Fruit fly (Drosophila melanogaster) whole organism, embryonic: ENCODE results near the gene CG12081.

ENCODE experiments used
- Adf1 ChIP-seq: fragments of 200-800 bp; sonication (Bioruptor generic); IDR thresholded peaks from 2 replicates; pipeline ENCODE4 v1.3.6; 2022; ENCODE audit warnings: missing biosample characterization, missing genetic modification characterization
- CG10431 ChIP-seq: fragments of 200-800 bp; sonication (Bioruptor generic); optimal IDR thresholded peaks from 3 replicates; lab custom pipeline; 2018; ENCODE audit warnings: missing biosample characterization, mild to moderate bottlenecking, missing genetic modification characterization
- CG10462 ChIP-seq: fragments of 200-800 bp; sonication (Bioruptor generic); optimal IDR thresholded peaks from 2 replicates; lab custom pipeline; 2016; ENCODE audit warnings: missing biosample characterization, missing genetic modification characterization
- CG10959 ChIP-seq: fragments of 200-800 bp; sonication (Bioruptor generic); IDR thresholded peaks from 2 replicates; pipeline ENCODE4 v1.3.6; 2022; ENCODE audit warnings: missing biosample characterization, missing genetic modification characterization
- CG11085 ChIP-seq: fragments of 200-800 bp; sonication (Bioruptor generic); IDR thresholded peaks from 2 replicates; pipeline ENCODE4 v1.3.6; 2022; ENCODE audit warnings: missing biosample characterization, missing genetic modification characterization
- CG11723 ChIP-seq: fragments of 200-800 bp; sonication (Bioruptor generic); optimal IDR thresholded peaks from 2 replicates; lab custom pipeline; 2017; ENCODE audit warnings: missing biosample characterization, mild to moderate bottlenecking, missing genetic modification characterization
- CG12391 ChIP-seq: fragments of 200-800 bp; sonication (Bioruptor generic); optimal IDR thresholded peaks from 3 replicates; lab custom pipeline; 2018; ENCODE audit warnings: missing biosample characterization, mild to moderate bottlenecking, missing genetic modification characterization, moderate library complexity
- CG12769 ChIP-seq: fragments of 200-800 bp; sonication (Bioruptor generic); optimal IDR thresholded peaks from 2 replicates; lab custom pipeline; 2019; ENCODE audit warnings: missing biosample characterization, mild to moderate bottlenecking, missing genetic modification characterization, moderate library complexity
- CG13775 ChIP-seq: fragments of 200-800 bp; sonication (Bioruptor generic); optimal IDR thresholded peaks from 3 replicates; lab custom pipeline; 2017; ENCODE audit warnings: missing biosample characterization, mild to moderate bottlenecking, missing genetic modification characterization
- CG13894 ChIP-seq: fragments of 200-800 bp; sonication (Bioruptor generic); optimal IDR thresholded peaks from 3 replicates; lab custom pipeline; 2018; ENCODE audit warnings: missing biosample characterization, mild to moderate bottlenecking, missing genetic modification characterization, moderate library complexity
- CG1832 ChIP-seq: fragments of 200-800 bp; sonication (Bioruptor generic); optimal IDR thresholded peaks from 2 replicates; lab custom pipeline; 2017; ENCODE audit warnings: missing biosample characterization, mild to moderate bottlenecking, missing genetic modification characterization, inconsistent platforms
- CG2678 ChIP-seq: fragments of 200-800 bp; sonication (Bioruptor generic); optimal IDR thresholded peaks from 3 replicates; lab custom pipeline; 2019; ENCODE audit warnings: missing biosample characterization, mild to moderate bottlenecking, missing genetic modification characterization, moderate library complexity
- CG32767 ChIP-seq: fragments of 200-800 bp; sonication (Bioruptor generic); IDR thresholded peaks from 2 replicates; pipeline ENCODE4 v1.3.6; 2022; ENCODE audit warnings: missing biosample characterization, missing genetic modification characterization
- CG4328 ChIP-seq: fragments of 200-800 bp; sonication (Bioruptor generic); optimal IDR thresholded peaks from 3 replicates; lab custom pipeline; 2017; ENCODE audit warnings: missing biosample characterization, missing genetic modification reagents, missing genetic modification characterization
- CG4820 ChIP-seq: fragments of 200-800 bp; sonication (Bioruptor generic); optimal IDR thresholded peaks from 3 replicates; lab custom pipeline; 2016; ENCODE audit warnings: missing biosample characterization, missing genetic modification characterization
- CG5245 ChIP-seq: fragments of 200-800 bp; sonication (Bioruptor generic); optimal IDR thresholded peaks from 3 replicates; lab custom pipeline; 2016; ENCODE audit warnings: missing biosample characterization, missing genetic modification characterization
- CG5953 ChIP-seq: fragments of 200-800 bp; sonication (Bioruptor generic); IDR thresholded peaks from 2 replicates; pipeline ENCODE4 v1.3.6; 2022; ENCODE audit warnings: missing biosample characterization, missing genetic modification characterization
- CG6854 ChIP-seq: fragments of 200-800 bp; sonication (Bioruptor generic); optimal IDR thresholded peaks from 3 replicates; lab custom pipeline; 2017; ENCODE audit warnings: missing biosample characterization, mild to moderate bottlenecking, missing genetic modification characterization
- CG9727 ChIP-seq: fragments of 200-800 bp; sonication (Bioruptor generic); optimal IDR thresholded peaks from 3 replicates; lab custom pipeline; 2017; ENCODE audit warnings: missing biosample characterization, mild to moderate bottlenecking, missing genetic modification characterization
- Dfd ChIP-seq, 2 experiments: fragments of >200 bp; optimal IDR thresholded peaks; 2 replicates each; lab custom pipeline; 2017; ENCODE audit warnings: missing biosample characterization in 2 of 2, missing genetic modification characterization in 2 of 2
- E2f2 ChIP-seq: fragments of 200-800 bp; sonication (Bioruptor generic); IDR thresholded peaks from 2 replicates; pipeline ENCODE4 v1.3.6; 2022; ENCODE audit warnings: missing biosample characterization, missing genetic modification characterization
- Hr51 ChIP-seq, 2 experiments: fragments of 200-800 bp; sonication (Bioruptor generic); optimal IDR thresholded peaks; 2 replicates in 1 of 2; 3 replicates in 1 of 2; lab custom pipeline; 2016 to 2018; ENCODE audit warnings: missing biosample characterization in 2 of 2, missing genetic modification characterization in 2 of 2, mild to moderate bottlenecking in 1 of 2, moderate library complexity in 1 of 2
- Hr78 ChIP-seq, 2 experiments: fragments of 200-800 bp in 1 of 2; fragments of >200 bp in 1 of 2; sonication (Bioruptor generic) in 1 of 2; optimal IDR thresholded peaks; 2 replicates each; lab custom pipeline; 2017 to 2019; ENCODE audit warnings: missing biosample characterization in 2 of 2, missing genetic modification characterization in 2 of 2, mild to moderate bottlenecking in 1 of 2, moderate library complexity in 1 of 2
- Jarid2 ChIP-seq: fragments of 200-800 bp; sonication (Bioruptor generic); optimal IDR thresholded peaks from 3 replicates; lab custom pipeline; 2017; ENCODE audit warnings: mild to moderate bottlenecking, missing biosample characterization, missing genetic modification reagents, missing genetic modification characterization
- MESR4 ChIP-seq: fragments of 200-800 bp; sonication (Bioruptor generic); optimal IDR thresholded peaks from 2 replicates; lab custom pipeline; 2018; ENCODE audit warnings: missing biosample characterization, mild to moderate bottlenecking, missing genetic modification characterization, moderate library complexity
- Max ChIP-seq: fragments of 200-800 bp; sonication (Bioruptor generic); optimal IDR thresholded peaks from 2 replicates; lab custom pipeline; 2016; ENCODE audit warnings: missing biosample characterization, mild to moderate bottlenecking, missing genetic modification characterization
- Myb ChIP-seq: fragments of 200-800 bp; sonication (Bioruptor generic); optimal IDR thresholded peaks from 2 replicates; lab custom pipeline; 2016; ENCODE audit warnings: missing biosample characterization, missing genetic modification characterization
- Nf-YC ChIP-seq: fragments of 200-800 bp; optimal IDR thresholded peaks from 3 replicates; lab custom pipeline; 2019; ENCODE audit warnings: missing biosample characterization, mild to moderate bottlenecking, missing genetic modification characterization, moderate library complexity
- Sin3A ChIP-seq: fragments of >200 bp; optimal IDR thresholded peaks from 2 replicates; lab custom pipeline; 2018
- Sox100B ChIP-seq: fragments of 200-800 bp; sonication (Bioruptor generic); optimal IDR thresholded peaks from 3 replicates; lab custom pipeline; 2018; ENCODE audit warnings: missing biosample characterization, mild to moderate bottlenecking, missing genetic modification characterization
- Ssrp ChIP-seq: fragments of 200-800 bp; sonication (Bioruptor generic); optimal IDR thresholded peaks from 2 replicates; lab custom pipeline; 2018; ENCODE audit warnings: missing biosample characterization, mild to moderate bottlenecking, missing genetic modification characterization, moderate library complexity
- ac ChIP-seq: fragments of 200-800 bp; sonication (Bioruptor generic); optimal IDR thresholded peaks from 3 replicates; lab custom pipeline; 2017; ENCODE audit warnings: missing biosample characterization, mild to moderate bottlenecking, missing genetic modification characterization
- amos ChIP-seq: fragments of 200-800 bp; sonication (Bioruptor generic); IDR thresholded peaks from 2 replicates; pipeline ENCODE4 v1.3.6; 2022; ENCODE audit warnings: missing biosample characterization, missing genetic modification characterization; ENCODE audit not compliant: partially characterized antibody
- ase ChIP-seq: fragments of 200-800 bp; sonication (Bioruptor generic); IDR thresholded peaks from 3 replicates; pipeline ENCODE4 v1.3.6; 2022; ENCODE audit warnings: missing biosample characterization, missing genetic modification characterization
- cad ChIP-seq: fragments of >200 bp; optimal IDR thresholded peaks from 2 replicates; lab custom pipeline; 2017; ENCODE audit warnings: missing biosample characterization, missing genetic modification characterization
- chinmo ChIP-seq: fragments of 200-800 bp; sonication (Bioruptor generic); IDR thresholded peaks from 4 replicates; pipeline ENCODE4 v1.3.6; 2022; ENCODE audit warnings: missing biosample characterization, missing genetic modification characterization; ENCODE audit not compliant: partially characterized antibody
- chm ChIP-seq: fragments of 200-800 bp; sonication (Bioruptor generic); IDR thresholded peaks from 2 replicates; pipeline ENCODE4 v1.3.6; 2022; ENCODE audit warnings: missing biosample characterization, missing genetic modification characterization
- corto ChIP-seq: fragments of 200-800 bp; sonication (Bioruptor generic); optimal IDR thresholded peaks from 2 replicates; lab custom pipeline; 2016; ENCODE audit warnings: missing biosample characterization, mild to moderate bottlenecking, missing genetic modification characterization, moderate library complexity
- disco-r ChIP-seq: fragments of 200-800 bp; sonication (Bioruptor generic); optimal IDR thresholded peaks from 2 replicates; lab custom pipeline; 2016; ENCODE audit warnings: missing biosample characterization, missing genetic modification characterization
- dysf ChIP-seq: fragments of 200-800 bp; sonication (Bioruptor generic); IDR thresholded peaks from 3 replicates; pipeline ENCODE4 v1.3.6; 2022; ENCODE audit warnings: missing biosample characterization, missing genetic modification characterization
- jing ChIP-seq: fragments of 200-800 bp; sonication (Bioruptor generic); optimal IDR thresholded peaks from 2 replicates; lab custom pipeline; 2018; ENCODE audit warnings: missing biosample characterization, mild to moderate bottlenecking, missing genetic modification characterization
- schlank ChIP-seq: fragments of 200-800 bp; sonication (Bioruptor generic); optimal IDR thresholded peaks from 2 replicates; lab custom pipeline; 2018; ENCODE audit warnings: missing biosample characterization, mild to moderate bottlenecking, missing genetic modification characterization
- sd ChIP-seq: fragments of 200-800 bp; sonication (Bioruptor generic); optimal IDR thresholded peaks from 3 replicates; lab custom pipeline; 2018; ENCODE audit warnings: missing biosample characterization, mild to moderate bottlenecking, missing genetic modification characterization, moderate library complexity
- sob ChIP-seq: fragments of 200-800 bp; sonication (Bioruptor generic); IDR thresholded peaks from 2 replicates; pipeline ENCODE4 v1.3.6; 2022; ENCODE audit warnings: missing biosample characterization, missing genetic modification characterization
- sqz ChIP-seq: fragments of 200-800 bp; sonication (Bioruptor generic); optimal IDR thresholded peaks from 3 replicates; lab custom pipeline; 2018; ENCODE audit warnings: missing biosample characterization, mild to moderate bottlenecking, missing genetic modification characterization
- tgo ChIP-seq: fragments of 200-800 bp; sonication (Bioruptor generic); IDR thresholded peaks from 3 replicates; pipeline ENCODE4 v1.3.6; 2022; ENCODE audit warnings: missing biosample characterization, missing genetic modification characterization
- tio ChIP-seq: fragments of 200-800 bp; sonication (Bioruptor generic); optimal IDR thresholded peaks from 2 replicates; lab custom pipeline; 2017; ENCODE audit warnings: missing biosample characterization, missing genetic modification characterization, inconsistent platforms
- zfh1 ChIP-seq: fragments of 200-800 bp; sonication (Bioruptor generic); IDR thresholded peaks from 3 replicates; pipeline ENCODE4 v1.3.6; 2022; ENCODE audit warnings: missing biosample characterization, missing genetic modification characterization

Gene CG12081

DNA sequence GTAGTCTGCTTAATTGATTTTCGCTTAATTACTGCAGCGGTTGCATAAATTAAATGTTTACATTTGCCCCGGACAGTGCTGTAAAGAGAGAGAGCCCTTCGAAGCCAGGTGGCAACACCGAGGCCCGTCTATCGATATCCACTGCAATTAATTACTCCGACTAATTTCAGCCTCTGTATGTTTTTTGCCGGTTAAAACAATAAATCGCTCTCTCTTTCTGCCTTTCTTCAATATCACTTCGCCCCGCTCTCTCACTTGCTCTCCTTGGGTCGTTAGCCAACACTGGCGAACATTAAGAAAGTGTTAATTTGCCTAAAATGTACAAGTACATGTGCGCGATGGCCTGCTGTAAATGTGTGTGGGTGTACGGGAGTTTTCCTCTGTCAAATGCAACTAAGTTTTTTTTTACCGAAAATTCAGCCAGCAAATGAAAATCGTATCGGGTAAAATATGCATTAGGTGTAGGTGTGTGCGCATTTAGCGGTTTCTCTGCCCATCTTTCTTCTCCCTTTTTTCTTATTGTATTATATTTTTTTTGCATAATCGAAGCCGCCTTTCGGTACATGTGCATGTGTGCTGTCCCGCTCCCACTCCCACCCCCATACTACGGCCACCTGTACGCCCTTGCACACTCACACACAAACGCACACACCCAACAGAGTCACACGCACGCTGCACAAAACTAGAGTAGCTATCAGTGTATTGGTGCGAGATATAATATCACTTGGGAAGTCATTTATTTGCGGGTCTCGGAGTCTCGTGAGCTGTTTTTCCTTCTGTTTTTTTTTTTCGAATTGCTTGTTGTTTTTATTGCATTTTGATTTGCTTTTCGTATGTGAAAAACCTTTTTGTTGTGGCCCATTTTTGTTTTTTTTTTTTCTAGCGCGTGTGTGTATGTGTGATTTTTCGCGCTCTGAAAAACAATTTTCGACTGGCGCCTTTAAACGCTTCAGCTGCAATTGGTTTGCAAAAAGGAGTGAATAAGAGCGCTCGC is 26.9 kb upstream of the CG12081 start (continued):
- TF ChIP-seq CG5953 (no peak), Max (GFP tag; lab: Kevin White, UChicago) (peak; percentile 33), Ssrp (tag; lab: Kevin White, UChicago) (peak; percentile 7), CG32767 (GFP tag; lab: Robert Waterston, UW) (no peak), disco-r (GFP tag; lab: Kevin White, UChicago) (peak; percentile 10), sqz (GFP tag; lab: Kevin White, UChicago) (peak; percentile 24), CG10462 (GFP tag; lab: Kevin White, UChicago) (no peak), CG13775 (GFP tag; lab: Kevin White, UChicago) (no peak), CG5245 (GFP tag; lab: Kevin White, UChicago) (no peak), CG2678 (peak; percentile 21), Adf1 (no peak), CG10959 (no peak), sd (tag; lab: Kevin White, UChicago) (no peak), zfh1 (GFP tag; lab: Robert Waterston, UW) (peak; percentile 63; the same call in 2 of the 3 replicates), CG12391 (peak; percentile 39), amos (GFP tag; lab: Robert Waterston, UW) (peak; percentile 54; the same call in 1 of the 2 replicates), CG11085 (GFP tag; lab: Robert Waterston, UW) (no peak), Dfd (GFP tag; optimal IDR thresholded peaks at IDR 0.05; lab: Kevin White, UChicago) (no peak), sob (no peak), cad (no peak), MESR4 (GFP tag; lab: Kevin White, UChicago) (peak; percentile 12), tio (GFP tag; lab: Kevin White, UChicago) (no peak), Sox100B (peak; percentile 23), Sin3A (lab: Kevin White, UChicago) (peak; percentile 23), CG6854 (no peak), E2f2 (GFP tag; lab: Robert Waterston, UW) (no peak), ac (GFP tag; lab: Kevin White, UChicago) (no peak), Hr51 (GFP tag; optimal IDR thresholded peaks at IDR 0.05; lab: Kevin White, UChicago) (peak in 1 of 2 experiments; percentile 23), CG11723 (GFP tag; lab: Kevin White, UChicago) (no peak), chinmo (GFP tag; lab: Robert Waterston, UW) (peak; percentile 68; the same call in 2 of the 4 replicates), corto (GFP tag; lab: Kevin White, UChicago) (no peak), Hr78 (GFP tag; optimal IDR thresholded peaks at IDR 0.05; lab: Kevin White, UChicago) (no peak), CG9727 (GFP tag; lab: Kevin White, UChicago) (no peak), CG4328 (GFP tag; lab: Kevin White, UChicago) (peak; percentile 21), jing (no peak), CG13894 (tag; lab: Kevin White, UChicago) (no peak), ase (GFP tag; lab: Robert Waterston, UW) (no peak), dysf (GFP tag; lab: Robert Waterston, UW) (no peak), CG1832 (no peak), Nf-YC (tag; lab: Kevin White, UChicago) (no peak), CG12769 (tag; lab: Kevin White, UChicago) (peak; percentile 70), tgo (GFP tag; lab: Robert Waterston, UW) (0 out of 3 replicates have a peak, but pooled peaks have one; percentile 16), schlank (no peak), CG10431 (GFP tag; lab: Kevin White, UChicago) (no peak), CG4820 (peak; percentile 41), chm (GFP tag; lab: Robert Waterston, UW) (no peak; the same call in 1 of the 2 replicates), Jarid2 (GFP tag; lab: Kevin White, UChicago) (no peak), Myb (GFP tag; lab: Kevin White, UChicago) (peak; percentile 56)
